Worm (Caenorhabditis elegans): ENCODE measurements around the gene T22F7.1.

- TF ChIP-seq ztf-4 (tag; optimal IDR thresholded peaks at IDR 0.05) (no peak), nhr-23 (tag; optimal IDR thresholded peaks at IDR 0.05) (no peak), ceh-82 (tag; optimal IDR thresholded peaks at IDR 0.05) (no peak), ZK546.5 (tag; optimal IDR thresholded peaks at IDR 0.05) (no peak), R02D3.7 (tag; optimal IDR thresholded peaks at IDR 0.05) (no peak), zag-1 (tag; optimal IDR thresholded peaks at IDR 0.05) (no peak)
Observed at ce11 chrIII:530899-531298, 11.0 kb upstream of the T22F7.1 start.
